Fruit fly (Drosophila melanogaster) whole organism, wandering third instar larva: Measurements from ENCODE around the gene Sod1.
"Not testable (repeated sequence)": the region's sequence is repeated elsewhere in the genome, so short reads cannot be mapped to it uniquely, and the experiment has no call there.

Experiments used
- Abd-B ChIP-seq: fragments of >200 bp; optimal IDR thresholded peaks from 2 replicates; lab custom pipeline; 2017; ENCODE audit warnings: missing biosample characterization, missing genetic modification characterization
- HLH106 ChIP-seq: fragments of 200-800 bp; optimal IDR thresholded peaks from 3 replicates; lab custom pipeline; 2019; ENCODE audit warnings: missing biosample characterization, mild to moderate bottlenecking, missing genetic modification characterization, moderate library complexity
- Myc ChIP-seq: fragments of >200 bp; optimal IDR thresholded peaks from 2 replicates; lab custom pipeline; 2017
- dsf ChIP-seq: sonication (Bioruptor generic); optimal IDR thresholded peaks from 2 replicates; lab custom pipeline; 2016; ENCODE audit warnings: missing biosample characterization, missing genetic modification characterization, borderline replicate concordance
- tai ChIP-seq: sonication (Bioruptor generic); optimal IDR thresholded peaks from 2 replicates; lab custom pipeline; 2016; ENCODE audit warnings: missing biosample characterization, missing genetic modification characterization

DNA sequence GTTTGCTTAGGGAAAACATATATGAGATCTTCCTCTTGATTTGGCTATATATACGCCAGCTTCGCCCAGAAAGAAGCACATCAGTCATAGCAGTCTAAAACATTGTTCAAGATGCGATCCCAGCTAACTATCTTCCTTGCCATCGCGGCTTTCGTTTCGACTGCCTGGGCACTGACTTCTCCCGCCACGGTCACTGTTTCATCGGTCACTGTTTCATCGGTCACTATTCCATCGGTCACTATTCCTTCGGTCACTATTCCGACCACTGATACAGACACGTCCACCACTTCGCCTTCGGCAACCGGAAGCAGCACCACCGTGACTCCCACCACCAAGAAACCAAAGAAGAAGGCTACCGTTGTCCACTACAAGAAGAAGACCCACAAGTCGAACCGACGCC is 21.3 kb upstream of the Sod1 start, which contains the start of gene CG14143:
- TF ChIP-seq HLH106 (tag; lab: Kevin White, UChicago); dsf (GFP tag; lab: Kevin White, UChicago); tai; Abd-B (GFP tag; lab: Kevin White, UChicago); Myc: not testable (repeated sequence)
